Worm (Caenorhabditis elegans) whole organism, early embryonic: ENCODE measurements around the gene T01G6.1.

Experiments
- B0310.2 ChIP-seq: sonication (generic microtip); optimal IDR thresholded peaks from 2 replicates; lab custom pipeline; 2016; ENCODE audit warnings: mild to moderate bottlenecking, missing genetic modification characterization, missing compliant biosample characterization
- F13C5.2 ChIP-seq: sonication (generic microtip); optimal IDR thresholded peaks from 2 replicates; lab custom pipeline; 2017; ENCODE audit warnings: mild to moderate bottlenecking, missing genetic modification characterization, inconsistent platforms, missing compliant biosample characterization
- aly-1 ChIP-seq: sonication (generic microtip); optimal IDR thresholded peaks from 2 replicates; lab custom pipeline; 2016; ENCODE audit warnings: missing genetic modification characterization, missing compliant biosample characterization
- ama-1 ChIP-seq: fragments of 150-350 bp; optimal IDR thresholded peaks from 2 replicates; lab custom pipeline; 2014
- ceh-13 ChIP-seq: fragments of 200-800 bp; sonication (Bioruptor generic); optimal IDR thresholded peaks from 2 replicates; lab custom pipeline; 2018; ENCODE audit warnings: mild to moderate bottlenecking, missing genetic modification characterization, missing compliant biosample characterization
- ceh-36 ChIP-seq: sonication (generic microtip); optimal IDR thresholded peaks from 2 replicates; lab custom pipeline; 2016; ENCODE audit warnings: missing genetic modification characterization, inconsistent platforms, missing compliant biosample characterization
- ets-7 ChIP-seq: sonication (generic microtip); optimal IDR thresholded peaks from 2 replicates; lab custom pipeline; 2016; ENCODE audit warnings: missing genotype, missing genetic modification characterization, missing compliant biosample characterization
- flt-1 ChIP-seq: fragments of 200-800 bp; sonication (Bioruptor generic); IDR thresholded peaks from 2 replicates; pipeline ENCODE4 v1.3.6; 2022; ENCODE audit warnings: missing genetic modification characterization, missing compliant biosample characterization
- hmbx-1 ChIP-seq: sonication (generic microtip); optimal IDR thresholded peaks from 2 replicates; lab custom pipeline; 2016; ENCODE audit warnings: mild to moderate bottlenecking, missing genetic modification characterization, missing compliant biosample characterization
- hmg-4 ChIP-seq: fragments of 200-800 bp; sonication (Bioruptor generic); optimal IDR thresholded peaks from 2 replicates; lab custom pipeline; 2018; ENCODE audit warnings: mild to moderate bottlenecking, missing genetic modification characterization, missing compliant biosample characterization
- hnd-1 ChIP-seq: sonication (generic microtip); optimal IDR thresholded peaks from 2 replicates; lab custom pipeline; 2016; ENCODE audit warnings: missing genetic modification characterization, missing compliant biosample characterization
- pes-1 ChIP-seq: fragments of 200-800 bp; sonication (Bioruptor generic); IDR thresholded peaks from 2 replicates; pipeline ENCODE4 v1.3.6; 2022; ENCODE audit warnings: missing genetic modification reagents, missing genetic modification characterization, missing compliant biosample characterization
- scrt-1 ChIP-seq: fragments of 200-800 bp; sonication (Bioruptor generic); IDR thresholded peaks from 2 replicates; pipeline ENCODE4 v1.3.6; 2022; ENCODE audit warnings: missing genetic modification characterization, missing compliant biosample characterization
- sea-1 ChIP-seq: fragments of 200-800 bp; sonication (Bioruptor generic); conservative IDR thresholded peaks from 2 replicates; pipeline ENCODE4 v1.3.6; 2022; ENCODE audit warnings: missing genetic modification characterization, missing compliant biosample characterization
- tbx-11 ChIP-seq: fragments of 200-800 bp; sonication (Bioruptor generic); IDR thresholded peaks from 2 replicates; pipeline ENCODE4 v1.3.6; 2022; ENCODE audit warnings: missing genetic modification characterization, missing compliant biosample characterization
- tbx-37 ChIP-seq: fragments of 200-800 bp; sonication (Bioruptor generic); conservative IDR thresholded peaks from 2 replicates; pipeline ENCODE4 v1.3.6; 2022; ENCODE audit warnings: missing genetic modification reagents, missing genetic modification characterization, missing compliant biosample characterization
- tra-4 ChIP-seq: sonication (generic microtip); optimal IDR thresholded peaks from 2 replicates; lab custom pipeline; 2017; ENCODE audit warnings: missing genetic modification characterization, missing compliant biosample characterization

The T01G6.1 gene

DNA sequence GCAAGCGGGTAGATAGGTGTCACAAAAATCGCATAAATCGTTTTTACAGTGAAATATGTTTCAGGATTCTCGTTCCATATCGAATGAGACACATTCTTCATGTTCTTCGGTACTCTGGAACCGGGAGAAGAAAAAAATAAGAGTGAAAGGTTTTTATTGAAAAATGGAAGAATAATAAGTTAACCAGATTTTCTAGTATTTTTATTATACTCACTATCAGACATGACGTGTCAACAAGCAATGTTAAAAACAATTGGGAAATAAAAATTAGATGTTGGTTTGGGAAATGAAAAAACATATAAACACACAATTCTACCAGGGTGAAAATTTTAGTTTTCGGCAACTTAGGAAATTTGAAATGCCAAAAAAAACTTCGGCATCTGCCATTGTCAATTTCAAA lies 14.9 kb downstream of the T01G6.1 start, which contains the start of gene srh-37:
TSS of gene srh-37 (minus strand) at position 101 of the 400 bp plus-strand sequence.
- no peak for TF ChIP-seq flt-1
- no peak for TF ChIP-seq ama-1 (lab: Kevin White, UChicago)
- TF ChIP-seq sea-1 (GFP tag; lab: Robert Waterston, UW) = no peak
- TF ChIP-seq tbx-11 (GFP tag; lab: Robert Waterston, UW) = no peak
- no peak for TF ChIP-seq tbx-37 (GFP tag; lab: Robert Waterston, UW)
- TF ChIP-seq F13C5.2 (tag; lab: Kevin White, UChicago) = no peak
- TF ChIP-seq scrt-1 (GFP tag; lab: Robert Waterston, UW) = no peak
- no peak for TF ChIP-seq tra-4 (tag; lab: Kevin White, UChicago)
- TF ChIP-seq ets-7 = no peak
- TF ChIP-seq ceh-36 = no peak
- no peak for TF ChIP-seq pes-1 (GFP tag; lab: Robert Waterston, UW)
- no peak for TF ChIP-seq hmbx-1
- no peak for TF ChIP-seq ceh-13 (GFP tag; lab: Kevin White, UChicago)
- no peak for TF ChIP-seq B0310.2
- TF ChIP-seq hnd-1 = no peak

DNA sequence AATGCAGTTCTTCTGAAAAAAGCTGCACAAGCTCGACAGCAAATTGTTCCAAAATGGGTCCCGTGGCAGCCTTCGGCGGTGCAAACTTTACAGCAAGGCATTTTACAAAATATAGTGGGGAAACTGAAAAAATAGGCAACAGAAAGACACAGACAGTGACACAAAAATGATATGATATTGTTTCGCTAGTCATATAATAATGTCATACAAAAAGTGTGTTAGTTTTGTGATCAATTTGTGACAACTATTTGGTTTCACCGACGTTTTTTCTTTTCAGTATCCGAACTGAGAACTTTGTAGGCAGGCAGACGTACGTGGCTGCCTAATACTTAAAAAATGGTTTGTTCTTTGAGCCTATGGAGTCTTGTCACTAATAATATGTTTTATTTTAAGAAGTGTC lies 21.9 kb downstream of the T01G6.1 start, which contains the start of gene nhr-210:
TSS of gene nhr-210 (minus strand) at position 101 of the 400 bp plus-strand sequence.
- TF ChIP-seq flt-1 = no peak
- no peak for TF ChIP-seq pes-1 (GFP tag; lab: Robert Waterston, UW)
- no peak for TF ChIP-seq F13C5.2 (tag; lab: Kevin White, UChicago)
- TF ChIP-seq ceh-13 (GFP tag; lab: Kevin White, UChicago) = no peak
- TF ChIP-seq tra-4 (tag; lab: Kevin White, UChicago) = no peak
- no peak for TF ChIP-seq sea-1 (GFP tag; lab: Robert Waterston, UW)
- TF ChIP-seq tbx-11 (GFP tag; lab: Robert Waterston, UW) = no peak
- no peak for TF ChIP-seq scrt-1 (GFP tag; lab: Robert Waterston, UW)
- TF ChIP-seq hmbx-1 = no peak
- TF ChIP-seq aly-1 (tag; lab: Kevin White, UChicago) = no peak
- no peak for TF ChIP-seq ets-7
- no peak for TF ChIP-seq tbx-37 (GFP tag; lab: Robert Waterston, UW)
- TF ChIP-seq hnd-1 = no peak
- no peak for TF ChIP-seq hmg-4 (GFP tag; lab: Kevin White, UChicago)
- TF ChIP-seq ama-1 (lab: Kevin White, UChicago) = no peak
- TF ChIP-seq B0310.2 = no peak
- no peak for TF ChIP-seq ceh-36

DNA sequence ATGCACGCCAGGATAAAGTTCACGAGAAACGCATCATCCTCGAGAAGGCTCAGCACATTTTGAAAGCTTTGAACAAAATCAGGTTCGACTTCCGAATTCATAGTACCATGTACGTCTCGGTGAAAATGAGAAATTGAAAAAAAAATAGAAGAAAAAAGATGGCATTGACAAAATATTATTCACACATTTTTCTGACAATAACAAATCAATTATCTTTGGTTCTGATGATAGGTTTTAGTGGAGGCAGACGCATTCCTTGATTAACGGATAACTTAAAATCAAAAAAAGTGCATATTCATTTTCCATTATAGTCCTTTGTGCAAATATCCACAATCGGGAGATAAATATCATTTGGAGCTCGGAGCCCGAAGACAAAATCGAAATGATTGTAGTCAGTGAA lies 24.0 kb downstream of the T01G6.1 start, which contains the start of gene srw-107:
TSS of gene srw-107 (minus strand) at position 101 of the 400 bp plus-strand sequence.
- TF ChIP-seq tbx-37 (GFP tag; lab: Robert Waterston, UW) = no peak
- TF ChIP-seq pes-1 (GFP tag; lab: Robert Waterston, UW) = no peak
- no peak for TF ChIP-seq sea-1 (GFP tag; lab: Robert Waterston, UW)
- TF ChIP-seq tbx-11 (GFP tag; lab: Robert Waterston, UW) = no peak
- no peak for TF ChIP-seq hnd-1

DNA sequence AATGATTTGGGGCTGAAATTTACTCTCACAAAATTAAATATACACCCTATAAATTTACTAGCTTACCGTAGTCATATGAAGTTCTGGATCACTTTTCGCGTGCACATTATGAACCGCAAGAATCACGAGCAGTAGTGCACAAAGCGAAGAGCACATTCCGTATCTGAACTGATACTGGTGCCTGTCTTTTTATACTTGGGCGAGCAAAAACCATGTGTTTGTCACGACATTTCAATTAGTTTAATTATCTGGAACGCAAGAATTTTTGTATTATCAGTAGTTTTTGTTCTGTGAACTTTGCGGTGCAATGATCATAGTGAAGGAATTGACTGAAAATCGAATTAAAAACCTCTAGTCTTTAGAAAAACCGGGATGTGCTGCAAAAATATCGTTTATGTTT lies 26.6 kb downstream of the T01G6.1 start, which contains the start of gene lipl-3:
TSS of gene lipl-3 (minus strand) at position 161 of the 400 bp plus-strand sequence.
- TF ChIP-seq ets-7 = no peak
- no peak for TF ChIP-seq pes-1 (GFP tag; lab: Robert Waterston, UW)
- no peak for TF ChIP-seq tbx-37 (GFP tag; lab: Robert Waterston, UW)
- no peak for TF ChIP-seq scrt-1 (GFP tag; lab: Robert Waterston, UW)
- no peak for TF ChIP-seq hmbx-1
- no peak for TF ChIP-seq F13C5.2 (tag; lab: Kevin White, UChicago)
- TF ChIP-seq ama-1 (lab: Kevin White, UChicago) = no peak
- TF ChIP-seq hnd-1 = no peak
- no peak for TF ChIP-seq hmg-4 (GFP tag; lab: Kevin White, UChicago)
- no peak for TF ChIP-seq sea-1 (GFP tag; lab: Robert Waterston, UW)
- TF ChIP-seq ceh-36 = no peak
- TF ChIP-seq B0310.2 = no peak
- TF ChIP-seq tbx-11 (GFP tag; lab: Robert Waterston, UW) = no peak
- no peak for TF ChIP-seq aly-1 (tag; lab: Kevin White, UChicago)
- TF ChIP-seq tra-4 (tag; lab: Kevin White, UChicago) = no peak
- no peak for TF ChIP-seq flt-1
- no peak for TF ChIP-seq ceh-13 (GFP tag; lab: Kevin White, UChicago)

DNA sequence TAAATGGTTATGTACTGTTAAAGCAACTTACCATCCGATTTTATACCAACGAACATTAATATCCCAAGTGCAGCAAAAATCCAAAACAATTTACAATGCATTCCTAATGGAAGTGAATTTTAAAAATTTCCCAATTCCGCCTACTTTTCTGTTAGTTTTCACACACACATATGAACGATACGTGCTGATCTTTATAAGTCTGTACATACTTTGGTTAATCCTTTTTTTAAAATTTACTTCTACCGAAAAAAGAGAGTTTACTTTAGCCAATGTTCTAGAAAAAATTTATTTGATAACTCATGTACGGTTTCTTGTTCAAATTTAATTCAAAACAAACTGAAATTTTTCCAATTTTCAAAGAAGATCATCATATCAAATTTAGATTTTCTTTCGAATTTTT lies 27.5 kb downstream of the T01G6.1 start, which contains the start of gene R11G11.16:
TSS of gene R11G11.16 (minus strand) at position 101 of the 400 bp plus-strand sequence.
- TF ChIP-seq B0310.2 = no peak
- no peak for TF ChIP-seq ceh-36
- no peak for TF ChIP-seq ama-1 (lab: Kevin White, UChicago)
- TF ChIP-seq sea-1 (GFP tag; lab: Robert Waterston, UW) = no peak
- TF ChIP-seq tbx-11 (GFP tag; lab: Robert Waterston, UW) = no peak
- TF ChIP-seq pes-1 (GFP tag; lab: Robert Waterston, UW) = no peak
- TF ChIP-seq F13C5.2 (tag; lab: Kevin White, UChicago) = no peak
- no peak for TF ChIP-seq hmbx-1
- TF ChIP-seq scrt-1 (GFP tag; lab: Robert Waterston, UW) = no peak
- no peak for TF ChIP-seq ets-7
- TF ChIP-seq hnd-1 = no peak
- TF ChIP-seq tbx-37 (GFP tag; lab: Robert Waterston, UW) = no peak
- TF ChIP-seq ceh-13 (GFP tag; lab: Kevin White, UChicago) = no peak
- no peak for TF ChIP-seq aly-1 (tag; lab: Kevin White, UChicago)

DNA sequence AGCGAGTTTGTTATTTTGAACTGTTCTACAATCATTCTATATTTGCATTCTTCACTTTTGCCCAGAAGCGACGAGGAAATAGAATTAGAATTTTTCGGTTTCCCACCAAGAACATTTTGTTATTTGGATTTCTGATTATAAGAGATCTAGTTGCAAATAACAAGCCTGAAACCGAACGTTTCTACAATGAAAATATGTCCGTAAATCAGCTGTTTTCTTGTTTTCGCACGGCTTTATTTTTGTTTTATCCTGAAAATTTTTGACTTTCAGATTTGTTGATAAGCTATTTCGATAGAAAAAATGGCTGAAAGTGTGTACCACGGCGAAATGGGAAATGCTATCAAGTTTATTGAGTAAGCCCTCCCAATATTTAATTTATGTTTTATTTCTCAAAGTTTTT lies 30.1 kb downstream of the T01G6.1 start, which contains the start of gene srw-108:
TSS of gene srw-108 (plus strand) at position 301 of the 400 bp plus-strand sequence.
- no peak for TF ChIP-seq hmbx-1

DNA sequence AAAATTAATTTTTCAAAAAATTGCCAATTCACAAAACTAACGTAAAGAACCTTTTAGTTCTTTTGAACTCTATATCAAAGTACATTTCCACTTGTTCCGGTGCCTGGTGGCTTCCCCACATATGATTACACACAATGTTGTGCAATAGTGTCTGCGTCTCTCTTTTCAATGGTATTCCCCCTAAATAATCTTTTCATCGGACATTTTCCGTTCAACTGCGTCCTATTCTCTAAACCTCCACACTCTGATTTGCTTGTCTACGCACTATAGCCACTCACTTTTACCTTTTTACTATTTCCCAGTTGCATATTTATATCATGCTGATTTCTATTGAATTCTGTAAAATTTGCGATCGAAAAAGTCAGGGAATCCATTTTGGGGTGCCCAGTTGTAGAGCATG lies 34.5 kb downstream of the T01G6.1 start, which contains the start of gene nhr-58:
TSS of gene nhr-58 (plus strand) at position 214 of the 400 bp plus-strand sequence.
- TF ChIP-seq hmg-4 (GFP tag; lab: Kevin White, UChicago) = no peak
- no peak for TF ChIP-seq pes-1 (GFP tag; lab: Robert Waterston, UW)
- TF ChIP-seq tbx-11 (GFP tag; lab: Robert Waterston, UW) = no peak
- no peak for TF ChIP-seq ceh-36
- TF ChIP-seq ceh-13 (GFP tag; lab: Kevin White, UChicago) = no peak
- TF ChIP-seq ets-7 = no peak
